Fruit fly (Drosophila melanogaster) whole organism, prepupa: ENCODE data around the gene Prps.

Source experiments
- Blimp-1 ChIP-seq: fragments of 200-800 bp; sonication (Bioruptor generic); optimal IDR thresholded peaks from 3 replicates; lab custom pipeline; 2017; ENCODE audit warnings: missing biosample characterization, missing genetic modification characterization, mild to moderate bottlenecking, moderate library complexity, missing genetic modification reagents
- CG10631 ChIP-seq: fragments of 200-800 bp; sonication (Bioruptor generic); optimal IDR thresholded peaks from 2 replicates; lab custom pipeline; 2016; ENCODE audit warnings: missing biosample characterization, missing genetic modification characterization
- CG10669 ChIP-seq: fragments of 200-800 bp; sonication (Bioruptor generic); optimal IDR thresholded peaks from 3 replicates; lab custom pipeline; 2018; ENCODE audit warnings: missing biosample characterization, mild to moderate bottlenecking, missing genetic modification characterization, moderate library complexity
- CG11294 ChIP-seq: fragments of 200-800 bp; sonication (Bioruptor generic); IDR thresholded peaks from 2 replicates; pipeline ENCODE4 v1.3.6; 2022; ENCODE audit warnings: missing biosample characterization, missing genetic modification characterization
- CG16779 ChIP-seq: fragments of 200-800 bp; sonication (Bioruptor generic); optimal IDR thresholded peaks from 3 replicates; lab custom pipeline; 2017; ENCODE audit warnings: missing biosample characterization, mild to moderate bottlenecking, missing genetic modification characterization
- CG31627 ChIP-seq: fragments of 200-800 bp; sonication (Bioruptor generic); optimal IDR thresholded peaks from 3 replicates; lab custom pipeline; 2016; ENCODE audit warnings: missing biosample characterization, missing genetic modification characterization
- CG32006 ChIP-seq: fragments of 200-800 bp; sonication (Bioruptor generic); optimal IDR thresholded peaks from 3 replicates; lab custom pipeline; 2017; ENCODE audit warnings: missing biosample characterization, mild to moderate bottlenecking, missing genetic modification characterization
- CG3919 ChIP-seq: fragments of 200-800 bp; sonication (Bioruptor generic); optimal IDR thresholded peaks from 3 replicates; lab custom pipeline; 2016; ENCODE audit warnings: missing biosample characterization, missing genetic modification characterization
- CG4318 ChIP-seq: fragments of 200-800 bp; sonication (Bioruptor generic); optimal IDR thresholded peaks from 3 replicates; lab custom pipeline; 2017; ENCODE audit warnings: missing biosample characterization, mild to moderate bottlenecking, missing genetic modification characterization
- CG6163 ChIP-seq: fragments of 200-800 bp; sonication (Bioruptor generic); IDR thresholded peaks from 3 replicates; pipeline ENCODE4 v1.3.6; 2022; ENCODE audit warnings: missing biosample characterization, missing genetic modification characterization
- CG6276 ChIP-seq: fragments of 200-800 bp; sonication (Bioruptor generic); optimal IDR thresholded peaks from 2 replicates; lab custom pipeline; 2017; ENCODE audit warnings: missing biosample characterization, mild to moderate bottlenecking, missing genetic modification characterization
- CG6808 ChIP-seq: fragments of 200-800 bp; sonication (Bioruptor generic); optimal IDR thresholded peaks from 3 replicates; lab custom pipeline; 2017; ENCODE audit warnings: missing biosample characterization, missing genetic modification characterization, mild to moderate bottlenecking, moderate library complexity, missing genetic modification reagents
- CG6854 ChIP-seq: fragments of 200-800 bp; sonication (Bioruptor generic); optimal IDR thresholded peaks from 2 replicates; lab custom pipeline; 2017; ENCODE audit warnings: missing biosample characterization, mild to moderate bottlenecking, missing genetic modification characterization
- CG8632 ChIP-seq: fragments of 200-800 bp; sonication (Bioruptor generic); optimal IDR thresholded peaks from 3 replicates; lab custom pipeline; 2016; ENCODE audit warnings: missing biosample characterization, missing genetic modification characterization
- CG9139 ChIP-seq: fragments of 200-800 bp; sonication (Bioruptor generic); optimal IDR thresholded peaks from 3 replicates; lab custom pipeline; 2017; ENCODE audit warnings: missing biosample characterization, mild to moderate bottlenecking, missing genetic modification characterization
- Eip75B ChIP-seq: fragments of 200-800 bp; sonication (Bioruptor generic); optimal IDR thresholded peaks from 3 replicates; lab custom pipeline; 2016; ENCODE audit warnings: missing biosample characterization, missing genetic modification characterization
- Eip78C ChIP-seq: fragments of 200-800 bp; sonication (Bioruptor generic); peaks from one replicate; lab custom pipeline; 2016; ENCODE audit warnings: missing biosample characterization, missing genetic modification characterization
- Eip93F ChIP-seq: fragments of 200-800 bp; sonication (Bioruptor generic); optimal IDR thresholded peaks from 2 replicates; lab custom pipeline; 2016; ENCODE audit warnings: missing biosample characterization, mild to moderate bottlenecking, missing genetic modification characterization
- Ets21C ChIP-seq: fragments of 200-800 bp; sonication (Bioruptor generic); optimal IDR thresholded peaks from 3 replicates; lab custom pipeline; 2016; ENCODE audit warnings: missing biosample characterization, missing genetic modification characterization
- Ets96B ChIP-seq: fragments of 200-800 bp; optimal IDR thresholded peaks from 2 replicates; lab custom pipeline; 2019; ENCODE audit warnings: missing biosample characterization, mild to moderate bottlenecking, missing genetic modification characterization, moderate library complexity
- Gug ChIP-seq: fragments of 200-800 bp; sonication (Bioruptor generic); IDR thresholded peaks from 2 replicates; pipeline ENCODE4 v1.3.6; 2022; ENCODE audit warnings: missing biosample characterization, missing genetic modification characterization
- Hr38 ChIP-seq: sonication (Bioruptor generic); optimal IDR thresholded peaks from 2 replicates; lab custom pipeline; 2016; ENCODE audit warnings: missing biosample characterization, missing genetic modification characterization
- Hr39 ChIP-seq: fragments of 200-800 bp; sonication (Bioruptor generic); optimal IDR thresholded peaks from 2 replicates; lab custom pipeline; 2016; ENCODE audit warnings: missing biosample characterization, missing genetic modification characterization
- Lpt ChIP-seq: fragments of 200-800 bp; sonication (Bioruptor generic); optimal IDR thresholded peaks from 3 replicates; lab custom pipeline; 2016; ENCODE audit warnings: missing biosample characterization, missing genetic modification characterization
- Met ChIP-seq: fragments of 200-800 bp; sonication (Bioruptor generic); optimal IDR thresholded peaks from 3 replicates; lab custom pipeline; 2016; ENCODE audit warnings: missing biosample characterization, missing genetic modification characterization
- OdsH ChIP-seq: fragments of 200-800 bp; sonication (Bioruptor generic); optimal IDR thresholded peaks from 3 replicates; lab custom pipeline; 2016; ENCODE audit warnings: missing biosample characterization, missing genetic modification characterization
- Sox102F ChIP-seq: fragments of 200-800 bp; sonication (Bioruptor generic); optimal IDR thresholded peaks from 2 replicates; lab custom pipeline; 2016; ENCODE audit warnings: missing biosample characterization, mild to moderate bottlenecking, missing genetic modification characterization
- Sox14 ChIP-seq: fragments of 200-800 bp; sonication (Bioruptor generic); optimal IDR thresholded peaks from 3 replicates; lab custom pipeline; 2016; ENCODE audit warnings: missing biosample characterization, missing genetic modification characterization
- achi ChIP-seq: fragments of 200-800 bp; sonication (Bioruptor generic); optimal IDR thresholded peaks from 3 replicates; lab custom pipeline; 2016; ENCODE audit warnings: missing biosample characterization, missing genetic modification characterization
- acj6 ChIP-seq: fragments of 200-800 bp; sonication (Bioruptor generic); optimal IDR thresholded peaks from 3 replicates; lab custom pipeline; 2016; ENCODE audit warnings: missing biosample characterization, missing genetic modification characterization
- cyc ChIP-seq: fragments of 200-800 bp; sonication (Bioruptor generic); optimal IDR thresholded peaks from 3 replicates; lab custom pipeline; 2016; ENCODE audit warnings: missing biosample characterization, missing genetic modification characterization
- esn ChIP-seq: fragments of 200-800 bp; sonication (Bioruptor generic); optimal IDR thresholded peaks from 2 replicates; lab custom pipeline; 2016; ENCODE audit warnings: missing biosample characterization, mild to moderate bottlenecking, missing genetic modification characterization, moderate library complexity
- fd85E ChIP-seq: fragments of 200-800 bp; sonication (Bioruptor generic); optimal IDR thresholded peaks from 3 replicates; lab custom pipeline; 2016; ENCODE audit warnings: missing biosample characterization, missing genetic modification characterization
- fkh ChIP-seq: fragments of 200-800 bp; sonication (Bioruptor generic); optimal IDR thresholded peaks from 3 replicates; lab custom pipeline; 2017; ENCODE audit warnings: missing biosample characterization, mild to moderate bottlenecking, missing genetic modification characterization, moderate library complexity
- lz ChIP-seq: fragments of 200-800 bp; sonication (Bioruptor generic); optimal IDR thresholded peaks from 3 replicates; lab custom pipeline; 2016; ENCODE audit warnings: missing biosample characterization, missing genetic modification characterization
- pdm3 ChIP-seq: fragments of 200-800 bp; sonication (Bioruptor generic); optimal IDR thresholded peaks from 3 replicates; lab custom pipeline; 2016; ENCODE audit warnings: missing biosample characterization, missing genetic modification characterization
- salr ChIP-seq, 2 experiments: fragments of 200-800 bp; sonication (Bioruptor generic); optimal IDR thresholded peaks; 3 replicates each; lab custom pipeline; 2016 to 2018; ENCODE audit warnings: missing biosample characterization in 2 of 2, missing genetic modification characterization in 2 of 2, mild to moderate bottlenecking in 1 of 2
- spab ChIP-seq: fragments of 200-800 bp; sonication (Bioruptor generic); optimal IDR thresholded peaks from 2 replicates; lab custom pipeline; 2017; ENCODE audit warnings: missing biosample characterization, mild to moderate bottlenecking, missing genetic modification characterization, missing genetic modification reagents
- svp ChIP-seq: fragments of 200-800 bp; sonication (Bioruptor generic); peaks from one replicate; lab custom pipeline; 2016; ENCODE audit warnings: missing biosample characterization, missing genetic modification characterization
- topi ChIP-seq: fragments of 200-800 bp; sonication (Bioruptor generic); optimal IDR thresholded peaks from 3 replicates; lab custom pipeline; 2016; ENCODE audit warnings: missing biosample characterization, missing genetic modification characterization
- vri ChIP-seq: fragments of 200-800 bp; sonication (Bioruptor generic); optimal IDR thresholded peaks from 3 replicates; lab custom pipeline; 2016; ENCODE audit warnings: missing biosample characterization, mild to moderate bottlenecking, missing genetic modification characterization

The Prps gene

DNA sequence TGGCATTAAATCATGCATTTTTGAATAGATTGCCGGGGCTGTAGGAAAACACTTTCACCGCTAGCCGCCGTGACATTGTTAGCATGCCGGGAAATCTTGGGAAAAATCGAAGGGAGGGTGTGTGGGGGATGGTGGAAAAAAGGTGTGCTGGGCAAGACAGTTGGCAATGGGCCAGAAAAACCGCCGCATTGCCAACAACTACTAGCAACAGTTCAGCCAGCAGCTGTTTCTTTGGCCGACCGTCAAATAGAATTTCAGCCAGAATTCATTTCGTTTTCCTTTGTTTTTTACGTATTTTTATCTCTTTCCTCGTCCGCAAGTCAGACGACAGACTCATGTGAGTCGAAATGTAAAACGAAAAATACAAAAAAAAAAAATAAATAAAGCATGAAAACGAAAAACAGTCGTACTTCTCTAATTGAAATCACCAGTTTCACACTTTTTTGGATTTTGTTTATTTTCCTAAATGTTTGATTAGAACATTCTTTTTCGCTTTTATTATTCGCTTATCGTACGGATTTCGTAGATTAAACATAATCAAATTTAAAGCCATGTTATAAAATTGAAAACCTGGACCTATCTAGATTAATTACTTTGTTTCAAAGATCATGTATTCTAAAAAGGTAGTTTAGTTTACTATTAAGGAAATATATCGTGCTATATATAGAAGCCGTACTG, 5.6 kb downstream of the Prps start (continued):
- TF ChIP-seq CG9139 (GFP tag; lab: Kevin White, UChicago): no peak
- no peak for TF ChIP-seq salr (GFP tag; optimal IDR thresholded peaks at IDR 0.05; lab: Kevin White, UChicago)
- peak; percentile 12 for TF ChIP-seq lz (GFP tag; lab: Kevin White, UChicago)
- TF ChIP-seq Lpt: no peak
- TF ChIP-seq topi: peak; percentile 38
- TF ChIP-seq CG8632 (GFP tag; lab: Kevin White, UChicago): no peak
- peak; percentile 58 for TF ChIP-seq CG6276 (GFP tag; lab: Kevin White, UChicago)
- no peak for TF ChIP-seq CG32006
- TF ChIP-seq Sox102F (GFP tag; lab: Kevin White, UChicago): no peak
- peak; percentile 22 for TF ChIP-seq CG31627 (GFP tag; lab: Kevin White, UChicago)
- no peak for TF ChIP-seq Gug (GFP tag; lab: Robert Waterston, UW)
- no peak for TF ChIP-seq Eip75B (GFP tag; lab: Kevin White, UChicago)
- TF ChIP-seq CG10669 (GFP tag; lab: Kevin White, UChicago): no peak
- TF ChIP-seq CG3919: no peak
- peak; percentile 47 for TF ChIP-seq Met (GFP tag; lab: Kevin White, UChicago)
- peak; percentile 17 for TF ChIP-seq Hr39 (GFP tag; lab: Kevin White, UChicago)
- TF ChIP-seq CG6854 (GFP tag; lab: Kevin White, UChicago): no peak
- no peak for TF ChIP-seq CG6163 (GFP tag; lab: Robert Waterston, UW)
- TF ChIP-seq CG4318 (GFP tag; lab: Kevin White, UChicago): no peak
- TF ChIP-seq Eip78C (GFP tag; lab: Kevin White, UChicago): peak; percentile 52
- TF ChIP-seq CG10631 (GFP tag; lab: Kevin White, UChicago): no peak
- TF ChIP-seq spab (GFP tag; lab: Kevin White, UChicago): no peak
- TF ChIP-seq CG6808 (GFP tag; lab: Kevin White, UChicago): no peak
- no peak for TF ChIP-seq vri (GFP tag; lab: Kevin White, UChicago)
- TF ChIP-seq svp (GFP tag; lab: Kevin White, UChicago): no peak

- peak; percentile 63 for TF ChIP-seq fkh (GFP tag; lab: Kevin White, UChicago)
- no peak for TF ChIP-seq CG6808 (GFP tag; lab: Kevin White, UChicago)
Measured at dm6 chr3L:9689809-9690208, 6.7 kb downstream of the Prps start.

- no peak for TF ChIP-seq Blimp-1 (GFP tag; lab: Kevin White, UChicago)
- no peak for TF ChIP-seq CG8632 (GFP tag; lab: Kevin White, UChicago)
- no peak for TF ChIP-seq Eip75B (GFP tag; lab: Kevin White, UChicago)
- no peak for TF ChIP-seq CG32006
- no peak for TF ChIP-seq CG11294 (GFP tag; lab: Robert Waterston, UW)
- TF ChIP-seq Met (GFP tag; lab: Kevin White, UChicago): no peak
- TF ChIP-seq Hr39 (GFP tag; lab: Kevin White, UChicago): no peak
- TF ChIP-seq svp (GFP tag; lab: Kevin White, UChicago): no peak
Measured at dm6 chr3L:9688674-9689073, 7.8 kb downstream of the Prps start.

DNA sequence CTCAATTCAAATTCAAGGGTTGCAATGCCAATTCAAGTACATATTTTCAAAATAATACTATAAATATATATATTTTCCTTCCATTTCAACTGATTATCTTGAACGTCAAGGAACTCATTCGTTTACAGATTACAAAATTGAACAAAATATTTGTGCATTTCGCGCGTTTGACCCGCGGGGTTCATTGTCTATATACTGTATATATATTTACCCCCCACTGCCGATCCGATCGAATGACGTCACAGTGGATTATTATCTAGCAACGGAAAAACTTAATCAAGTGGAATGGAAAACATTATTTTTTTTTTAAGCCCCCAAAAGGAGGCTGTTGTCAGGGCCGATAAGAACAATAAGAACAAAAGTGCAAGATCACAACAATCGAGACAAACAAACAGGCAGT, 9.0 kb downstream of the Prps start:
- TF ChIP-seq CG9139 (GFP tag; lab: Kevin White, UChicago) (no peak), svp (GFP tag; lab: Kevin White, UChicago) (peak; percentile 95)

- TF ChIP-seq cyc (GFP tag; lab: Kevin White, UChicago) (no peak), Sox14 (GFP tag; lab: Kevin White, UChicago) (no peak), acj6 (GFP tag; lab: Kevin White, UChicago) (no peak), OdsH (GFP tag; lab: Kevin White, UChicago) (no peak), spab (GFP tag; lab: Kevin White, UChicago) (no peak), achi (GFP tag; lab: Kevin White, UChicago) (no peak), esn (GFP tag; lab: Kevin White, UChicago) (no peak), Ets21C (GFP tag; lab: Kevin White, UChicago) (no peak), pdm3 (GFP tag; lab: Kevin White, UChicago) (no peak), Ets96B (tag; lab: Kevin White, UChicago) (no peak), svp (GFP tag; lab: Kevin White, UChicago) (no peak), Eip93F (GFP tag; lab: Kevin White, UChicago) (no peak), Hr38 (GFP tag; lab: Kevin White, UChicago) (no peak), CG9139 (GFP tag; lab: Kevin White, UChicago) (no peak), CG16779 (tag; lab: Kevin White, UChicago) (no peak), CG32006 (no peak), fd85E (no peak), Eip78C (GFP tag; lab: Kevin White, UChicago) (no peak)
- TF ChIP-seq, all 60 proteins: peak for 0
Measured at dm6 chr3L:9684871-9685270, 11.6 kb downstream of the Prps start, which contains the start of gene CG16719. CG16719 (plus strand) TSS chr3L:9685171.
